Fruit fly (Drosophila melanogaster): ENCODE results near the gene Gem4c.
"Not testable (repeated sequence)": the region's sequence is repeated elsewhere in the genome, so short reads cannot be mapped to it uniquely, and the experiment has no call there.

The Gem4c gene

dm6 chrX:3936174-3936573, 8.7 kb upstream of the Gem4c start, which contains the start of the genes CG2938 and Glos (continued):
- TF ChIP-seq CG13287 (GFP tag; IDR thresholded peaks at IDR 0.05; ENCODE audit: partially characterized antibody), result peak; percentile 84
- peak; percentile 76 for TF ChIP-seq BEAF-32 (GFP tag; optimal IDR thresholded peaks at IDR 0.05)
- TF ChIP-seq vnd (GFP tag; IDR thresholded peaks at IDR 0.05; ENCODE audit: partially characterized antibody), result peak; percentile 76

- not testable (repeated sequence) for TF ChIP-seq CG12155 (GFP tag; optimal IDR thresholded peaks at IDR 0.05); PHDP (tag; optimal IDR thresholded peaks at IDR 0.05); klu (GFP tag; IDR thresholded peaks at IDR 0.05)
Observed at dm6 chrX:3940547-3940946, 4.3 kb upstream of the Gem4c start, which contains the start of gene Gem4b. TSS of gene Gem4b (plus strand) at chrX:3940847.

dm6 chrX:3948889-3949288, 4.0 kb downstream of the Gem4c start, which contains the start of gene Vap33:
TSS of gene Vap33 (plus strand) at chrX:3948975.
- TF ChIP-seq Blimp-1 (GFP tag; optimal IDR thresholded peaks at IDR 0.05) (no peak), kay (GFP tag; optimal IDR thresholded peaks at IDR 0.05) (no peak), Mes4 (GFP tag; optimal IDR thresholded peaks at IDR 0.05) (no peak), aop (GFP tag; IDR thresholded peaks at IDR 0.05) (no peak), Deaf1 (tag; optimal IDR thresholded peaks at IDR 0.05) (no peak), HHEX (GFP tag; optimal IDR thresholded peaks at IDR 0.05) (no peak), amos (GFP tag; IDR thresholded peaks at IDR 0.05; ENCODE audit: partially characterized antibody) (peak; percentile 91), CG4707 (GFP tag; optimal IDR thresholded peaks at IDR 0.05) (no peak), dm (GFP tag; optimal IDR thresholded peaks at IDR 0.05) (no peak), B-H1 (GFP tag; IDR thresholded peaks at IDR 0.05) (no peak), hbn (GFP tag; IDR thresholded peaks at IDR 0.05; ENCODE audit: partially characterized antibody) (peak; percentile 86), sob (GFP tag; IDR thresholded peaks at IDR 0.05) (no peak), CG13624 (GFP tag; optimal IDR thresholded peaks at IDR 0.05) (no peak), ara (GFP tag; IDR thresholded peaks at IDR 0.05) (no peak), CG10462 (GFP tag; optimal IDR thresholded peaks at IDR 0.05) (no peak), grau (tag; optimal IDR thresholded peaks at IDR 0.05) (no peak), usp (GFP tag; optimal IDR thresholded peaks at IDR 0.05) (no peak), twi (tag; optimal IDR thresholded peaks at IDR 0.05) (no peak), CG7987 (GFP tag; optimal IDR thresholded peaks at IDR 0.05) (no peak), her (GFP tag; optimal IDR thresholded peaks at IDR 0.05) (no peak), danr (GFP tag; IDR thresholded peaks at IDR 0.05) (no peak), vfl (GFP tag; optimal IDR thresholded peaks at IDR 0.05) (no peak), CG9727 (GFP tag; optimal IDR thresholded peaks at IDR 0.05) (no peak), CG42726 (GFP tag; IDR thresholded peaks at IDR 0.05; ENCODE audit: partially characterized antibody) (peak; percentile 61; the same call in 1 of the 2 replicates), Camta (GFP tag; optimal IDR thresholded peaks at IDR 0.05) (no peak), NfI (GFP tag; optimal IDR thresholded peaks at IDR 0.05) (no peak), CG4360 (GFP tag; IDR thresholded peaks at IDR 0.05) (no peak), CG14667 (GFP tag; IDR thresholded peaks at IDR 0.05) (no peak), cg (GFP tag; optimal IDR thresholded peaks at IDR 0.05) (peak; percentile 43), dmrt11E (tag; optimal IDR thresholded peaks at IDR 0.05) (no peak), CG31441 (GFP tag; IDR thresholded peaks at IDR 0.05) (no peak), CG16813 (GFP tag; IDR thresholded peaks at IDR 0.05; ENCODE audit: partially characterized antibody) (peak; percentile 92), ap (GFP tag; IDR thresholded peaks at IDR 0.05) (no peak), fd64A (GFP tag; optimal IDR thresholded peaks at IDR 0.05) (no peak), lab (GFP tag; optimal IDR thresholded peaks at IDR 0.05) (no peak), CG31224 (GFP tag; IDR thresholded peaks at IDR 0.05) (no peak), CG14710 (tag; optimal IDR thresholded peaks at IDR 0.05) (no peak), Spps (tag; optimal IDR thresholded peaks at IDR 0.05) (no peak), disco-r (GFP tag; optimal IDR thresholded peaks at IDR 0.05) (no peak), CG31388 (GFP tag; optimal IDR thresholded peaks at IDR 0.05) (no peak), CG32767 (GFP tag; IDR thresholded peaks at IDR 0.05) (no peak), CG12219 (GFP tag; optimal IDR thresholded peaks at IDR 0.05) (no peak)
